Fruit fly (Drosophila melanogaster) whole organism, prepupa: ENCODE results near the gene CG7551.

Experiments used
- CG10631 ChIP-seq: fragments of 200-800 bp; sonication (Bioruptor generic); optimal IDR thresholded peaks from 2 replicates; lab custom pipeline; 2016; ENCODE audit warnings: missing biosample characterization, missing genetic modification characterization
- CG10669 ChIP-seq: fragments of 200-800 bp; sonication (Bioruptor generic); optimal IDR thresholded peaks from 3 replicates; lab custom pipeline; 2018; ENCODE audit warnings: missing biosample characterization, mild to moderate bottlenecking, missing genetic modification characterization, moderate library complexity
- CG11762 ChIP-seq: fragments of 200-800 bp; sonication (Bioruptor generic); optimal IDR thresholded peaks from 3 replicates; lab custom pipeline; 2016; ENCODE audit warnings: missing biosample characterization, missing genetic modification characterization; ENCODE audit not compliant: insufficient read depth
- CG11902 ChIP-seq: fragments of 200-800 bp; sonication (Bioruptor generic); optimal IDR thresholded peaks from 3 replicates; lab custom pipeline; 2016; ENCODE audit warnings: missing biosample characterization, missing genetic modification characterization
- CG15336 ChIP-seq: fragments of 200-800 bp; sonication (Bioruptor generic); IDR thresholded peaks from 2 replicates; pipeline ENCODE4 v1.3.6; 2022; ENCODE audit warnings: missing biosample characterization, missing genetic modification characterization
- CG1621 ChIP-seq: fragments of 200-800 bp; sonication (Bioruptor generic); optimal IDR thresholded peaks from 3 replicates; lab custom pipeline; 2018; ENCODE audit warnings: missing biosample characterization, mild to moderate bottlenecking, missing genetic modification characterization
- CG16779 ChIP-seq: fragments of 200-800 bp; sonication (Bioruptor generic); optimal IDR thresholded peaks from 3 replicates; lab custom pipeline; 2017; ENCODE audit warnings: missing biosample characterization, mild to moderate bottlenecking, missing genetic modification characterization
- CG31627 ChIP-seq: fragments of 200-800 bp; sonication (Bioruptor generic); optimal IDR thresholded peaks from 3 replicates; lab custom pipeline; 2016; ENCODE audit warnings: missing biosample characterization, missing genetic modification characterization
- CG34406 ChIP-seq: fragments of 200-800 bp; sonication (Bioruptor generic); optimal IDR thresholded peaks from 3 replicates; lab custom pipeline; 2016; ENCODE audit warnings: missing biosample characterization, missing genetic modification characterization
- CG3919 ChIP-seq: fragments of 200-800 bp; sonication (Bioruptor generic); optimal IDR thresholded peaks from 3 replicates; lab custom pipeline; 2016; ENCODE audit warnings: missing biosample characterization, missing genetic modification characterization
- CG4318 ChIP-seq: fragments of 200-800 bp; sonication (Bioruptor generic); optimal IDR thresholded peaks from 3 replicates; lab custom pipeline; 2017; ENCODE audit warnings: missing biosample characterization, mild to moderate bottlenecking, missing genetic modification characterization
- CG6808 ChIP-seq: fragments of 200-800 bp; sonication (Bioruptor generic); optimal IDR thresholded peaks from 3 replicates; lab custom pipeline; 2017; ENCODE audit warnings: missing biosample characterization, missing genetic modification characterization, mild to moderate bottlenecking, moderate library complexity, missing genetic modification reagents
- CG7368 ChIP-seq: fragments of 200-800 bp; sonication (Bioruptor generic); optimal IDR thresholded peaks from 3 replicates; lab custom pipeline; 2016; ENCODE audit warnings: missing biosample characterization, missing genetic modification characterization
- CG8119 ChIP-seq: fragments of 200-800 bp; sonication (Bioruptor generic); IDR thresholded peaks from 3 replicates; pipeline ENCODE4 v1.3.6; 2022; ENCODE audit warnings: missing biosample characterization, missing genetic modification characterization
- CG8319 ChIP-seq: fragments of 200-800 bp; sonication (Bioruptor generic); optimal IDR thresholded peaks from 3 replicates; lab custom pipeline; 2016; ENCODE audit warnings: missing biosample characterization, missing genetic modification characterization
- CG8632 ChIP-seq: fragments of 200-800 bp; sonication (Bioruptor generic); optimal IDR thresholded peaks from 3 replicates; lab custom pipeline; 2016; ENCODE audit warnings: missing biosample characterization, missing genetic modification characterization
- CG9139 ChIP-seq: fragments of 200-800 bp; sonication (Bioruptor generic); optimal IDR thresholded peaks from 3 replicates; lab custom pipeline; 2017; ENCODE audit warnings: missing biosample characterization, mild to moderate bottlenecking, missing genetic modification characterization
- Eip75B ChIP-seq: fragments of 200-800 bp; sonication (Bioruptor generic); optimal IDR thresholded peaks from 3 replicates; lab custom pipeline; 2016; ENCODE audit warnings: missing biosample characterization, missing genetic modification characterization
- Eip78C ChIP-seq: fragments of 200-800 bp; sonication (Bioruptor generic); peaks from one replicate; lab custom pipeline; 2016; ENCODE audit warnings: missing biosample characterization, missing genetic modification characterization
- Eip93F ChIP-seq: fragments of 200-800 bp; sonication (Bioruptor generic); optimal IDR thresholded peaks from 2 replicates; lab custom pipeline; 2016; ENCODE audit warnings: missing biosample characterization, mild to moderate bottlenecking, missing genetic modification characterization
- Ets21C ChIP-seq: fragments of 200-800 bp; sonication (Bioruptor generic); optimal IDR thresholded peaks from 3 replicates; lab custom pipeline; 2016; ENCODE audit warnings: missing biosample characterization, missing genetic modification characterization
- Ets96B ChIP-seq: fragments of 200-800 bp; optimal IDR thresholded peaks from 2 replicates; lab custom pipeline; 2019; ENCODE audit warnings: missing biosample characterization, mild to moderate bottlenecking, missing genetic modification characterization, moderate library complexity
- Hr38 ChIP-seq: sonication (Bioruptor generic); optimal IDR thresholded peaks from 2 replicates; lab custom pipeline; 2016; ENCODE audit warnings: missing biosample characterization, missing genetic modification characterization
- Hr4 ChIP-seq: fragments of 200-800 bp; sonication (Bioruptor generic); optimal IDR thresholded peaks from 3 replicates; lab custom pipeline; 2016; ENCODE audit warnings: missing biosample characterization, missing genetic modification characterization
- Lpt ChIP-seq: fragments of 200-800 bp; sonication (Bioruptor generic); optimal IDR thresholded peaks from 3 replicates; lab custom pipeline; 2016; ENCODE audit warnings: missing biosample characterization, missing genetic modification characterization
- Met ChIP-seq: fragments of 200-800 bp; sonication (Bioruptor generic); optimal IDR thresholded peaks from 3 replicates; lab custom pipeline; 2016; ENCODE audit warnings: missing biosample characterization, missing genetic modification characterization
- OdsH ChIP-seq: fragments of 200-800 bp; sonication (Bioruptor generic); optimal IDR thresholded peaks from 3 replicates; lab custom pipeline; 2016; ENCODE audit warnings: missing biosample characterization, missing genetic modification characterization
- Sox15 ChIP-seq: fragments of 200-800 bp; sonication (Bioruptor generic); optimal IDR thresholded peaks from 3 replicates; lab custom pipeline; 2016; ENCODE audit warnings: missing biosample characterization, missing genetic modification characterization
- achi ChIP-seq: fragments of 200-800 bp; sonication (Bioruptor generic); optimal IDR thresholded peaks from 3 replicates; lab custom pipeline; 2016; ENCODE audit warnings: missing biosample characterization, missing genetic modification characterization
- acj6 ChIP-seq: fragments of 200-800 bp; sonication (Bioruptor generic); optimal IDR thresholded peaks from 3 replicates; lab custom pipeline; 2016; ENCODE audit warnings: missing biosample characterization, missing genetic modification characterization
- cyc ChIP-seq: fragments of 200-800 bp; sonication (Bioruptor generic); optimal IDR thresholded peaks from 3 replicates; lab custom pipeline; 2016; ENCODE audit warnings: missing biosample characterization, missing genetic modification characterization
- dac ChIP-seq: fragments of 200-800 bp; sonication (Bioruptor generic); optimal IDR thresholded peaks from 2 replicates; lab custom pipeline; 2017; ENCODE audit warnings: missing biosample characterization, mild to moderate bottlenecking, missing genetic modification characterization
- dsx ChIP-seq: fragments of 200-800 bp; optimal IDR thresholded peaks from 3 replicates; lab custom pipeline; 2019; ENCODE audit warnings: missing biosample characterization, mild to moderate bottlenecking, missing genetic modification characterization, moderate library complexity; ENCODE audit not compliant: poor library complexity, severe bottlenecking
- eg ChIP-seq: fragments of 200-800 bp; sonication (Bioruptor generic); IDR thresholded peaks from 3 replicates; pipeline ENCODE4 v1.3.6; 2022; ENCODE audit warnings: missing biosample characterization, missing genetic modification characterization
- esn ChIP-seq: fragments of 200-800 bp; sonication (Bioruptor generic); optimal IDR thresholded peaks from 2 replicates; lab custom pipeline; 2016; ENCODE audit warnings: missing biosample characterization, mild to moderate bottlenecking, missing genetic modification characterization, moderate library complexity
- fd59A ChIP-seq: fragments of 200-800 bp; sonication (Bioruptor generic); optimal IDR thresholded peaks from 2 replicates; lab custom pipeline; 2017; ENCODE audit warnings: missing biosample characterization, mild to moderate bottlenecking, missing genetic modification characterization, missing genetic modification reagents
- fd85E ChIP-seq: fragments of 200-800 bp; sonication (Bioruptor generic); optimal IDR thresholded peaks from 3 replicates; lab custom pipeline; 2016; ENCODE audit warnings: missing biosample characterization, missing genetic modification characterization
- fkh ChIP-seq: fragments of 200-800 bp; sonication (Bioruptor generic); optimal IDR thresholded peaks from 3 replicates; lab custom pipeline; 2017; ENCODE audit warnings: missing biosample characterization, mild to moderate bottlenecking, missing genetic modification characterization, moderate library complexity
- lz ChIP-seq: fragments of 200-800 bp; sonication (Bioruptor generic); optimal IDR thresholded peaks from 3 replicates; lab custom pipeline; 2016; ENCODE audit warnings: missing biosample characterization, missing genetic modification characterization
- pdm3 ChIP-seq: fragments of 200-800 bp; sonication (Bioruptor generic); optimal IDR thresholded peaks from 3 replicates; lab custom pipeline; 2016; ENCODE audit warnings: missing biosample characterization, missing genetic modification characterization
- salr ChIP-seq, 2 experiments: fragments of 200-800 bp; sonication (Bioruptor generic); optimal IDR thresholded peaks; 3 replicates each; lab custom pipeline; 2016 to 2018; ENCODE audit warnings: missing biosample characterization in 2 of 2, missing genetic modification characterization in 2 of 2, mild to moderate bottlenecking in 1 of 2
- spab ChIP-seq: fragments of 200-800 bp; sonication (Bioruptor generic); optimal IDR thresholded peaks from 2 replicates; lab custom pipeline; 2017; ENCODE audit warnings: missing biosample characterization, mild to moderate bottlenecking, missing genetic modification characterization, missing genetic modification reagents
- ss ChIP-seq, 2 experiments: fragments of 200-800 bp; sonication (Bioruptor generic); optimal IDR thresholded peaks; 2 replicates in 1 of 2; 3 replicates in 1 of 2; lab custom pipeline; 2017 to 2018; ENCODE audit warnings: mild to moderate bottlenecking in 2 of 2, missing biosample characterization in 2 of 2, missing genetic modification characterization in 2 of 2, moderate library complexity in 1 of 2
- svp ChIP-seq: fragments of 200-800 bp; sonication (Bioruptor generic); peaks from one replicate; lab custom pipeline; 2016; ENCODE audit warnings: missing biosample characterization, missing genetic modification characterization
- topi ChIP-seq: fragments of 200-800 bp; sonication (Bioruptor generic); optimal IDR thresholded peaks from 3 replicates; lab custom pipeline; 2016; ENCODE audit warnings: missing biosample characterization, missing genetic modification characterization
- vri ChIP-seq: fragments of 200-800 bp; sonication (Bioruptor generic); optimal IDR thresholded peaks from 3 replicates; lab custom pipeline; 2016; ENCODE audit warnings: missing biosample characterization, mild to moderate bottlenecking, missing genetic modification characterization

CG7551 gene

dm6 chr3L:11485956-11486609 lies 27.8 kb downstream of the CG7551 start (continued):
- no peak for TF ChIP-seq CG16779 (tag; lab: Kevin White, UChicago)
- TF ChIP-seq CG15336 (GFP tag; lab: Robert Waterston, UW), result peak; percentile 53
- peak; percentile 2 for TF ChIP-seq Ets96B
- no peak for TF ChIP-seq dac (GFP tag; lab: Kevin White, UChicago)
- peak; percentile 42 for TF ChIP-seq acj6 (GFP tag; lab: Kevin White, UChicago)
- TF ChIP-seq Ets21C (GFP tag; lab: Kevin White, UChicago), result no peak
- peak; percentile 12 for TF ChIP-seq CG10669 (GFP tag; lab: Kevin White, UChicago)
- TF ChIP-seq CG11762 (GFP tag; lab: Kevin White, UChicago), result no peak
- TF ChIP-seq CG8632 (GFP tag; lab: Kevin White, UChicago), result peak; percentile 22
- TF ChIP-seq Eip93F (GFP tag; lab: Kevin White, UChicago), result no peak
- no peak for TF ChIP-seq CG7368 (GFP tag; lab: Kevin White, UChicago)
- TF ChIP-seq topi, result peak; percentile 9
- peak; percentile 12 for TF ChIP-seq pdm3 (GFP tag; lab: Kevin White, UChicago)
- peak; percentile 46 for TF ChIP-seq esn (GFP tag; lab: Kevin White, UChicago)
- no peak for TF ChIP-seq dsx
- peak in 1 of 2 experiments; percentile 14 for TF ChIP-seq salr (GFP tag; optimal IDR thresholded peaks at IDR 0.05; lab: Kevin White, UChicago)
- TF ChIP-seq CG31627 (GFP tag; lab: Kevin White, UChicago), result peak; percentile 21
- no peak for TF ChIP-seq CG1621 (tag; lab: Kevin White, UChicago)
- TF ChIP-seq ss (GFP tag; optimal IDR thresholded peaks at IDR 0.05; lab: Kevin White, UChicago), result no peak
- no peak for TF ChIP-seq CG6808
- TF ChIP-seq CG4318 (GFP tag; lab: Kevin White, UChicago), result peak; percentile 9
- no peak for TF ChIP-seq fkh
- peak; percentile 47 for TF ChIP-seq Met (GFP tag; lab: Kevin White, UChicago)
- no peak for TF ChIP-seq spab (GFP tag; lab: Kevin White, UChicago)
- peak; percentile 11 for TF ChIP-seq CG8319 (GFP tag; lab: Kevin White, UChicago)
- TF ChIP-seq Eip75B, result peak; percentile 12
- peak; percentile 10 for TF ChIP-seq Sox15
- TF ChIP-seq OdsH (GFP tag; lab: Kevin White, UChicago), result peak; percentile 41
- no peak for TF ChIP-seq fd85E (GFP tag; lab: Kevin White, UChicago)
- TF ChIP-seq, all 60 proteins: peak for 29

- TF ChIP-seq fd59A, result no peak
- peak; percentile 73 for TF ChIP-seq fd85E (GFP tag; lab: Kevin White, UChicago)
- no peak for TF ChIP-seq lz (GFP tag; lab: Kevin White, UChicago)
- peak; percentile 3 for TF ChIP-seq CG10669 (GFP tag; lab: Kevin White, UChicago)
- no peak for TF ChIP-seq CG10631 (GFP tag; lab: Kevin White, UChicago)
- TF ChIP-seq dsx, result peak; percentile 71
- peak; percentile 58 for TF ChIP-seq Eip75B
- TF ChIP-seq achi, result peak; percentile 26
- TF ChIP-seq CG6808, result peak; percentile 56
- peak; percentile 30 for TF ChIP-seq CG34406 (GFP tag; lab: Kevin White, UChicago)
- TF ChIP-seq CG1621 (tag; lab: Kevin White, UChicago), result peak; percentile 50
- peak; percentile 43 for TF ChIP-seq spab (GFP tag; lab: Kevin White, UChicago)
- no peak for TF ChIP-seq Hr38 (GFP tag; lab: Kevin White, UChicago)
- TF ChIP-seq CG11902 (GFP tag; lab: Kevin White, UChicago), result no peak
- no peak for TF ChIP-seq CG31627 (GFP tag; lab: Kevin White, UChicago)
- TF ChIP-seq CG9139 (GFP tag; lab: Kevin White, UChicago), result peak; percentile 65
- TF ChIP-seq svp (GFP tag; lab: Kevin White, UChicago), result no peak
- TF ChIP-seq CG15336 (GFP tag; lab: Robert Waterston, UW), result peak; percentile 73
- peak; percentile 74 for TF ChIP-seq Eip78C (GFP tag; lab: Kevin White, UChicago)
- TF ChIP-seq CG3919 (GFP tag; lab: Kevin White, UChicago), result peak; percentile 47
- TF ChIP-seq Hr4 (GFP tag; lab: Kevin White, UChicago), result peak; percentile 8
- no peak for TF ChIP-seq cyc (GFP tag; lab: Kevin White, UChicago)
- peak; percentile 78; the same call in 1 of the 3 replicates for TF ChIP-seq eg (GFP tag; lab: Robert Waterston, UW)
- TF ChIP-seq Sox15, result no peak
- peak; percentile 53 for TF ChIP-seq esn (GFP tag; lab: Kevin White, UChicago)
- no peak for TF ChIP-seq Ets21C (GFP tag; lab: Kevin White, UChicago)
- TF ChIP-seq vri (GFP tag; lab: Kevin White, UChicago), result peak; percentile 68
- no peak for TF ChIP-seq salr (GFP tag; optimal IDR thresholded peaks at IDR 0.05; lab: Kevin White, UChicago)
- TF ChIP-seq CG8319 (GFP tag; lab: Kevin White, UChicago), result no peak
- peak; percentile 58 for TF ChIP-seq Lpt (GFP tag; lab: Kevin White, UChicago)
- peak; percentile 69 for TF ChIP-seq CG8119 (GFP tag; lab: Robert Waterston, UW)
- TF ChIP-seq Eip93F (GFP tag; lab: Kevin White, UChicago), result no peak
- TF ChIP-seq CG7368 (GFP tag; lab: Kevin White, UChicago), result peak; percentile 15
Measured at dm6 chr3L:11487327-11487973, 29.2 kb downstream of the CG7551 start, which contains the start of gene chrb. Gene chrb (plus strand): TSS chr3L:11487550.
